Worm (Caenorhabditis elegans): ENCODE measurements around the gene B0024.13.

Gene B0024.13

DNA sequence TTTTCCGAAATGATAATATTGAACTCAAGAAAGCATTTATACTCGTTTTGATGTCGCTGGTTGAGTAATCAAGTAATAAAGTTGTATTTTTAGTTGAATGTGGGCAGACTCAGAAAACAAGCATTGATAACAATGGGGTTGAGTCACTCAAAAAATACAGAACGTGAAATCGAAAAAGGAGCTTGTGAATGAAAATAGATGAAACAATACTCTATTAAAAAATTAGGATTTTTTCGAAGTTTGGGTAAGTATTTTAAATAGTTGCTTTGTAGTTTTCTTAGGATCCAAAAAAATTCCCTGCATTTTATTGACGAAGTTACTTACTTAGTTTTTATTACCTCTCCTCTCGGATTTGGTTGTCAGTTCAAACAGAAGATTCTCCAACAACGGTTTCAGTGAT, 37.1 kb upstream of the B0024.13 start, which contains the start of gene lys-3:
TSS of gene lys-3 (minus strand) at position 101 of the 400 bp plus-strand sequence.
- no peak for TF ChIP-seq lin-39 (tag; optimal IDR thresholded peaks at IDR 0.05)
- no peak for TF ChIP-seq elt-3 (tag; optimal IDR thresholded peaks at IDR 0.05)
- no peak for TF ChIP-seq blmp-1 (tag; optimal IDR thresholded peaks at IDR 0.05)
- no peak for TF ChIP-seq ceh-63 (GFP tag; optimal IDR thresholded peaks at IDR 0.05)
- no peak for TF ChIP-seq lir-3 (tag; optimal IDR thresholded peaks at IDR 0.05; ENCODE audit: poor library complexity)
- TF ChIP-seq nhr-20 (tag; optimal IDR thresholded peaks at IDR 0.05) = no peak
- no peak for TF ChIP-seq pax-3 (tag; optimal IDR thresholded peaks at IDR 0.05)
- TF ChIP-seq egl-13 (tag; optimal IDR thresholded peaks at IDR 0.05) = no peak
- no peak for TF ChIP-seq nhr-90 (tag; optimal IDR thresholded peaks at IDR 0.05; ENCODE audit: poor library complexity)
- TF ChIP-seq efl-1 (optimal IDR thresholded peaks at IDR 0.05) = no peak
- TF ChIP-seq efl-1 (GFP tag; optimal IDR thresholded peaks at IDR 0.05 in 1 of 2) = no peak
- no peak for TF ChIP-seq aha-1 (tag; optimal IDR thresholded peaks at IDR 0.05)
- TF ChIP-seq Y116A8C.19 (tag; optimal IDR thresholded peaks at IDR 0.05; ENCODE audit: borderline replicate concordance) = no peak
- TF ChIP-seq ets-5 (GFP tag; IDR thresholded peaks at IDR 0.05) = no peak

DNA sequence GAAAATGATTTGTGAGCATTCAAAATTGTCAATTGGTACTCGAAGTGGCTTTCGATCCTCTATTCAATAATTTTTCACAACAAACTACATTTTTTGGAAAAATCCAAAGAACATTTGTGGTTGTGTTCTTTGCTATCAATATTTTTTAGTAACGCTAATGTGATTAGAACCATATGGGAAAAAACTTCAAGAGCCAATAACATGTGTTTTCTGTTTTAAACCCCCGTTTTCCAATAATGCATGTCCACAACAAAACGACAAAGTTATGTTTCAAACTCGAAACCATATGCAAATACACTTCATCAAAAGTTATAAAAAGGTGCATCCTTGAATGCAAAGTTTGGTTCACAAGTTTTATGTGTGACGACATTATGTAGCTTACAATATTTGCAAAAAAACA, 34.7 kb upstream of the B0024.13 start:
- TF ChIP-seq dsc-1 (tag; optimal IDR thresholded peaks at IDR 0.05) = peak; percentile 97
- peak; percentile 92 for TF ChIP-seq fkh-4 (tag; optimal IDR thresholded peaks at IDR 0.05; ENCODE audit: borderline replicate concordance)
- TF ChIP-seq fos-1 (tag; optimal IDR thresholded peaks at IDR 0.05) = no peak
- no peak for TF ChIP-seq efl-1 (optimal IDR thresholded peaks at IDR 0.05)
- peak in 1 of 2 experiments; percentile 44 for TF ChIP-seq efl-1 (GFP tag; optimal IDR thresholded peaks at IDR 0.05 in 1 of 2)

DNA sequence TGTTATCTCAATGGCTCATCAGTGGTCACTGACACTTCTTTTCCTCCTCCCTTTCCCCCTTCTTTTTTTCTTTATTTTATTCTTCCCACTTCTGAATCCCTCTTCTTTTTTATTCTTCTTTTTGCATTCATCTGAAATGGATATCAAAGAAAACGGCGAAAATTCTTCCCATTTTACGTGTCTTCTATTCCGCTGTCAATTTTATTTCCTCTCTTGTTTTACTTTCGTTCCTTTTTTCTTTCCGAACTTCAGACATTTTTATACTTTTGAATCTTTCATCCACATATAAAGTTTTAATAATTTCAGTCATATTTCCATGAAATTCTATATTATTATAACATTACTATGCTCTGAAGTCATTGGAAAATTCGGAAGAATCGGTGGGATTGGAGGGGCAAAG, 33.3 kb upstream of the B0024.13 start, which contains the start of gene B0024.3:
TSS of gene B0024.3 (plus strand) at position 301 of the 400 bp plus-strand sequence.
- no peak for TF ChIP-seq snpc-4 (tag; optimal IDR thresholded peaks at IDR 0.05)
- TF ChIP-seq mef-2 (tag; optimal IDR thresholded peaks at IDR 0.05) = no peak
- no peak for TF ChIP-seq nhr-237 (tag; optimal IDR thresholded peaks at IDR 0.05)
- no peak for TF ChIP-seq nhr-28 (tag; optimal IDR thresholded peaks at IDR 0.05)
- TF ChIP-seq lsy-2 (tag; optimal IDR thresholded peaks at IDR 0.05) = peak in 1 of 2 experiments; percentile 8
- peak; percentile 34 for TF ChIP-seq lin-14 (GFP tag; optimal IDR thresholded peaks at IDR 0.05)
- TF ChIP-seq unc-30 (tag; optimal IDR thresholded peaks at IDR 0.05) = no peak
- no peak for TF ChIP-seq mdl-1 (tag; optimal IDR thresholded peaks at IDR 0.05)

DNA sequence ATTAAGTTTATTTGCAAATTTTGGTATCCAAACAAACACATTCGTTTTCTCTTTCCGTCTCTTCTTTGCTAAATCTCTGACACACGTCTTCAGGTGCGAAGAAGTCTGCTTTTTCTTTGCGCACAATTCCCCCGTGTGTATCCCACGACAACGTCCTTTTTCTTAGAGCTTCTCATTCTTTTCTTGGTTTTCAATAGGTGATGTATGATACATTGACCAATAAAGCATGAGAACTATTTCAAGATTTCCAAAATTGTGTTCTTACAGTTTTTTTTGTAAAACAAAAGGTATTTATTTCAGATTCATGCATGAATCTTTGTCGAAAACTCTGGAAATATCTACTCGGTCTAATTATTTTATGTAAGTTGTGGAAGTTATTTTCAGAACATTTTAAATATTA, 30.8 kb upstream of the B0024.13 start, which contains the start of gene B0024.15:
TSS of gene B0024.15 (plus strand) at position 301 of the 400 bp plus-strand sequence.
- TF ChIP-seq lin-14 (GFP tag; optimal IDR thresholded peaks at IDR 0.05) (no peak), fkh-8 (tag; optimal IDR thresholded peaks at IDR 0.05) (peak; percentile 35)

DNA sequence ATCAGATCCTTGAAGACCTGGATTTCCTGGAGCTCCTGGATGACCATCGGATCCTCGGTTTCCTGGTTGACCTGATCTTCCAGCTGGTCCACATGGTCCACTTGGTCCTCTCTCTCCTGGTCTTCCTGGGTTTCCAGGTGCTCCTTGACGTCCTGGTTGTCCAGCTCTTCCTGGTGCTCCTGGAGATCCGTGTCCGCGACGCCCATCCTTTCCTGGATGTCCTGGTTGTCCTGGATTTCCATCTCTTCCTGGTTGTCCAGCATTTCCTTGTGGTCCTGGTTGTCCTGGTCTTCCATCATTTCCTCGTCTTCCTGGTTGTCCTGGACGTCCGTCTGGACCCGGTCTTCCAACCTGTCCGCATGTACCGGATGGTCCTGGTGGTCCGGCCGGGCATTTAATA, 28.7 kb upstream of the B0024.13 start:
- TF ChIP-seq nhr-11 (tag; optimal IDR thresholded peaks at IDR 0.05) (no peak), hpl-2 (GFP tag; optimal IDR thresholded peaks at IDR 0.05) (no peak), lin-39 (tag; optimal IDR thresholded peaks at IDR 0.05) (no peak), efl-1 (optimal IDR thresholded peaks at IDR 0.05) (no peak), efl-1 (GFP tag; optimal IDR thresholded peaks at IDR 0.05 in 1 of 2) (peak in 1 of 2 experiments; percentile 68)

DNA sequence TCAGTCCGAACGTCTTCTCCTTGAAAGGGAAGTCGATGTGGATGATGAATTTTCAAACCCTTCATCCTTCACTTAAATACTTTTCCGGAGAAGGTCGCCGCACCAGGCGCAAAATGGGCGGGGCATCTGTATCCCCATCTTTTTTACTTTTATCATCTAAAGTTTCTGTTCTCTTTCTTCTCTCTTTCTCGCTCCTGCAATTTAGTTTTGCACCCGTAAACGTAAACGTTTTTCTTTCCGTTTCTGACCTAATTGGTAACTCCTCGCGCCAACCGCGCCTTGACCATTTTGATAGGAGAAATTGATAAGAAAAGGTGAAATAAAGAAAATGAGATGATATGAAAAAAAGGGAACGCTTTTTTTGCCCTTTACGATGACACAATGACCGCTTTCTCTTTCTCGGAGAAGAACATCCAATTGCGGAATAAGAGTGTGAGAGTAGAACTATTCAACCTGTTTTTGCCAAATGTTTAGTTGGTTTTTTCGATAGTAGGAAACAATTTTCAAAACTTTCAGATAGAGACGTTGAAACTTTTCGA, 27.6 kb upstream of the B0024.13 start, which contains the start of gene col-149:
TSS of gene col-149 (minus strand) at position 51 of the 539 bp plus-strand sequence.
- TF ChIP-seq swsn-7 (tag; optimal IDR thresholded peaks at IDR 0.05) (no peak), skn-1 (tag; optimal IDR thresholded peaks at IDR 0.05) (no peak), ztf-11 (tag; optimal IDR thresholded peaks at IDR 0.05) (no peak), nhr-90 (tag; optimal IDR thresholded peaks at IDR 0.05; ENCODE audit: poor library complexity) (no peak), pqm-1 (tag; optimal IDR thresholded peaks at IDR 0.05) (no peak), elt-3 (tag; optimal IDR thresholded peaks at IDR 0.05) (peak in 2 of 6 experiments; percentile 15 to 59), lin-14 (GFP tag; optimal IDR thresholded peaks at IDR 0.05) (peak; percentile 20), blmp-1 (tag; optimal IDR thresholded peaks at IDR 0.05) (peak; percentile 99), unc-98 (GFP tag; IDR thresholded peaks at IDR 0.05) (no peak), ceh-8 (GFP tag; optimal IDR thresholded peaks at IDR 0.05) (no peak)
